Fruit fly (Drosophila melanogaster) whole organism, embryonic: ENCODE data around the gene Chpf.
A peak's percentile ranks its signal among the peaks of the same experiment; 100 is the strongest.

ENCODE experiments used
- CG10959 ChIP-seq: fragments of 200-800 bp; sonication (Bioruptor generic); IDR thresholded peaks from 2 replicates; pipeline ENCODE4 v1.3.6; 2022; ENCODE audit warnings: missing biosample characterization, missing genetic modification characterization
- CG1233 ChIP-seq: fragments of 200-800 bp; sonication (Bioruptor generic); optimal IDR thresholded peaks from 4 replicates; lab custom pipeline; 2018; ENCODE audit warnings: missing biosample characterization, mild to moderate bottlenecking, missing genetic modification characterization
- CG12769 ChIP-seq: fragments of 200-800 bp; sonication (Bioruptor generic); optimal IDR thresholded peaks from 2 replicates; lab custom pipeline; 2019; ENCODE audit warnings: missing biosample characterization, mild to moderate bottlenecking, missing genetic modification characterization, moderate library complexity
- CG13624 ChIP-seq: fragments of 200-800 bp; sonication (Bioruptor generic); optimal IDR thresholded peaks from 2 replicates; lab custom pipeline; 2016; ENCODE audit warnings: missing biosample characterization, missing genetic modification characterization
- CG14667 ChIP-seq: fragments of 200-800 bp; sonication (Bioruptor generic); IDR thresholded peaks from 2 replicates; pipeline ENCODE4 v1.3.6; 2022; ENCODE audit warnings: missing biosample characterization, missing genetic modification characterization
- CG14860 ChIP-seq: fragments of 200-800 bp; sonication (Bioruptor generic); IDR thresholded peaks from 3 replicates; pipeline ENCODE4 v1.3.6; 2022; ENCODE audit warnings: missing biosample characterization, missing genetic modification characterization; ENCODE audit not compliant: partially characterized antibody
- CG1603 ChIP-seq: fragments of 200-800 bp; sonication (Bioruptor generic); optimal IDR thresholded peaks from 2 replicates; lab custom pipeline; 2019; ENCODE audit warnings: missing biosample characterization, mild to moderate bottlenecking, missing genetic modification characterization, moderate library complexity
- CG17328 ChIP-seq: fragments of 200-800 bp; sonication (Bioruptor generic); IDR thresholded peaks from 2 replicates; pipeline ENCODE4 v1.3.6; 2022; ENCODE audit warnings: missing biosample characterization, missing genetic modification characterization
- CG30020 ChIP-seq: fragments of 200-800 bp; optimal IDR thresholded peaks from 2 replicates; lab custom pipeline; 2019; ENCODE audit warnings: missing biosample characterization, mild to moderate bottlenecking, missing genetic modification characterization, moderate library complexity
- CG31441 ChIP-seq: fragments of 200-800 bp; sonication (Bioruptor generic); IDR thresholded peaks from 2 replicates; pipeline ENCODE4 v1.3.6; 2022; ENCODE audit warnings: missing biosample characterization, missing genetic modification characterization
- CG33213 ChIP-seq: fragments of 200-800 bp; sonication (Bioruptor generic); optimal IDR thresholded peaks from 3 replicates; lab custom pipeline; 2016; ENCODE audit warnings: missing biosample characterization, missing genetic modification characterization
- CG34422 ChIP-seq: fragments of 200-800 bp; sonication (Bioruptor generic); IDR thresholded peaks from 3 replicates; pipeline ENCODE4 v1.3.6; 2022; ENCODE audit warnings: missing biosample characterization, missing genetic modification characterization
- CG4730 ChIP-seq: fragments of 200-800 bp; sonication (Bioruptor generic); IDR thresholded peaks from 2 replicates; pipeline ENCODE4 v1.3.6; 2022; ENCODE audit warnings: missing biosample characterization, missing genetic modification characterization
- CG7357 ChIP-seq: fragments of 200-800 bp; sonication (Bioruptor generic); IDR thresholded peaks from 3 replicates; pipeline ENCODE4 v1.3.6; 2022; ENCODE audit warnings: missing biosample characterization, missing genetic modification characterization
- CG8089 ChIP-seq: fragments of 200-800 bp; sonication (Bioruptor generic); optimal IDR thresholded peaks from 3 replicates; lab custom pipeline; 2016; ENCODE audit warnings: missing biosample characterization, missing genetic modification characterization
- CG9797 ChIP-seq: fragments of 200-800 bp; sonication (Bioruptor generic); optimal IDR thresholded peaks from 3 replicates; lab custom pipeline; 2018; ENCODE audit warnings: missing biosample characterization, mild to moderate bottlenecking, missing genetic modification characterization
- Doc3 ChIP-seq: fragments of 200-800 bp; sonication (Bioruptor generic); IDR thresholded peaks from 3 replicates; pipeline ENCODE4 v1.3.6; 2022; ENCODE audit warnings: missing biosample characterization, missing genetic modification characterization; ENCODE audit not compliant: partially characterized antibody
- HLH3B ChIP-seq: fragments of 200-800 bp; sonication (Bioruptor generic); IDR thresholded peaks from 2 replicates; pipeline ENCODE4 v1.3.6; 2022; ENCODE audit warnings: missing biosample characterization, missing genetic modification characterization
- Kr ChIP-seq: fragments of 200-800 bp; sonication (Bioruptor generic); optimal IDR thresholded peaks from 2 replicates; lab custom pipeline; 2017; ENCODE audit warnings: missing biosample characterization, mild to moderate bottlenecking, missing genetic modification characterization
- MESR4 ChIP-seq: fragments of 200-800 bp; sonication (Bioruptor generic); optimal IDR thresholded peaks from 2 replicates; lab custom pipeline; 2018; ENCODE audit warnings: missing biosample characterization, mild to moderate bottlenecking, missing genetic modification characterization, moderate library complexity
- Nf-YC ChIP-seq: fragments of 200-800 bp; optimal IDR thresholded peaks from 3 replicates; lab custom pipeline; 2019; ENCODE audit warnings: missing biosample characterization, mild to moderate bottlenecking, missing genetic modification characterization, moderate library complexity
- Opbp ChIP-seq: fragments of 200-800 bp; sonication (Bioruptor generic); IDR thresholded peaks from 3 replicates; pipeline ENCODE4 v1.3.6; 2022; ENCODE audit warnings: missing biosample characterization, missing genetic modification characterization; ENCODE audit not compliant: partially characterized antibody
- Poxn ChIP-seq: fragments of 200-800 bp; sonication (Bioruptor generic); IDR thresholded peaks from 2 replicates; pipeline ENCODE4 v1.3.6; 2022; ENCODE audit warnings: missing biosample characterization, missing genetic modification characterization
- Side ChIP-seq: fragments of 200-800 bp; sonication (Bioruptor generic); optimal IDR thresholded peaks from 2 replicates; lab custom pipeline; 2016; ENCODE audit warnings: missing biosample characterization, missing genetic modification characterization
- Xbp1 ChIP-seq: fragments of 200-800 bp; sonication (Bioruptor generic); optimal IDR thresholded peaks from 3 replicates; lab custom pipeline; 2016; ENCODE audit warnings: missing biosample characterization, mild to moderate bottlenecking, missing genetic modification characterization
- al ChIP-seq: fragments of 200-800 bp; sonication (Bioruptor generic); IDR thresholded peaks from 2 replicates; pipeline ENCODE4 v1.3.6; 2022; ENCODE audit warnings: missing biosample characterization, missing genetic modification characterization
- bcd ChIP-seq: fragments of 200-800 bp; sonication (Bioruptor generic); optimal IDR thresholded peaks from 2 replicates; lab custom pipeline; 2017; ENCODE audit warnings: missing biosample characterization, mild to moderate bottlenecking, missing genetic modification characterization
- bowl ChIP-seq: fragments of 200-800 bp; sonication (Bioruptor generic); IDR thresholded peaks from 2 replicates; pipeline ENCODE4 v1.3.6; 2022; ENCODE audit warnings: missing biosample characterization, missing genetic modification characterization
- cwo ChIP-seq: fragments of 200-800 bp; sonication (Bioruptor generic); optimal IDR thresholded peaks from 3 replicates; lab custom pipeline; 2017; ENCODE audit warnings: missing biosample characterization, missing genetic modification characterization, mild to moderate bottlenecking, moderate library complexity, missing genetic modification reagents
- dan ChIP-seq: fragments of 200-800 bp; sonication (Bioruptor generic); IDR thresholded peaks from 2 replicates; pipeline ENCODE4 v1.3.6; 2022; ENCODE audit warnings: missing biosample characterization, missing genetic modification characterization
- dimm ChIP-seq: fragments of 200-800 bp; sonication (Bioruptor generic); IDR thresholded peaks from 2 replicates; pipeline ENCODE4 v1.3.6; 2022; ENCODE audit warnings: missing biosample characterization, missing genetic modification characterization
- fru ChIP-seq: fragments of >200 bp; optimal IDR thresholded peaks from 2 replicates; lab custom pipeline; 2017
- gce ChIP-seq: fragments of 200-800 bp; sonication (Bioruptor generic); IDR thresholded peaks from 3 replicates; pipeline ENCODE4 v1.3.6; 2022; ENCODE audit warnings: missing biosample characterization, missing genetic modification characterization
- gt ChIP-seq: fragments of 200-800 bp; sonication (Bioruptor generic); IDR thresholded peaks from 2 replicates; pipeline ENCODE4 v1.3.6; 2022; ENCODE audit warnings: missing biosample characterization, missing genetic modification characterization
- kay ChIP-seq: fragments of 200-800 bp; sonication (Bioruptor generic); optimal IDR thresholded peaks from 2 replicates; lab custom pipeline; 2016; ENCODE audit warnings: missing biosample characterization, missing genetic modification characterization
- lilli ChIP-seq: fragments of 200-800 bp; sonication (Bioruptor generic); optimal IDR thresholded peaks from 3 replicates; lab custom pipeline; 2016; ENCODE audit warnings: missing biosample characterization, missing genetic modification characterization
- pzg ChIP-seq: fragments of 200-800 bp; sonication (Bioruptor generic); optimal IDR thresholded peaks from 3 replicates; lab custom pipeline; 2018; ENCODE audit warnings: missing biosample characterization, mild to moderate bottlenecking, missing genetic modification characterization, moderate library complexity
- sc ChIP-seq, 3 experiments: fragments of >200 bp in 2 of 3; fragments of 200-800 bp in 1 of 3; sonication (Bioruptor generic) in 1 of 3; optimal IDR thresholded peaks; 2 replicates in 2 of 3; 3 replicates in 1 of 3; lab custom pipeline; 2017; ENCODE audit warnings: mild to moderate bottlenecking in 1 of 3, missing biosample characterization in 1 of 3, missing genetic modification characterization in 1 of 3, missing genetic modification reagents in 1 of 3
- seq ChIP-seq: fragments of 200-800 bp; sonication (Bioruptor generic); IDR thresholded peaks from 2 replicates; pipeline ENCODE4 v1.3.6; 2022; ENCODE audit warnings: missing biosample characterization, missing genetic modification characterization
- sima ChIP-seq: fragments of 200-800 bp; sonication (Bioruptor generic); optimal IDR thresholded peaks from 2 replicates; lab custom pipeline; 2016; ENCODE audit warnings: missing biosample characterization, missing genetic modification characterization
- sisA ChIP-seq: fragments of 200-800 bp; sonication (Bioruptor generic); IDR thresholded peaks from 2 replicates; pipeline ENCODE4 v1.3.6; 2022; ENCODE audit warnings: missing biosample characterization, missing genetic modification characterization
- sr ChIP-seq: fragments of 200-800 bp; sonication (Bioruptor generic); IDR thresholded peaks from 3 replicates; pipeline ENCODE4 v1.3.6; 2022; ENCODE audit warnings: missing biosample characterization, missing genetic modification characterization
- stc ChIP-seq: fragments of 200-800 bp; sonication (Bioruptor generic); IDR thresholded peaks from 2 replicates; pipeline ENCODE4 v1.3.6; 2022; ENCODE audit warnings: missing biosample characterization, missing genetic modification characterization
- tap ChIP-seq: fragments of 200-800 bp; optimal IDR thresholded peaks from 3 replicates; lab custom pipeline; 2019; ENCODE audit warnings: missing biosample characterization, mild to moderate bottlenecking, missing genetic modification characterization, moderate library complexity
- tgo ChIP-seq: fragments of 200-800 bp; sonication (Bioruptor generic); IDR thresholded peaks from 3 replicates; pipeline ENCODE4 v1.3.6; 2022; ENCODE audit warnings: missing biosample characterization, missing genetic modification characterization
- tll ChIP-seq, 2 experiments: fragments of 200-800 bp in 1 of 2; fragments of >200 bp in 1 of 2; sonication (Bioruptor generic) in 1 of 2; optimal IDR thresholded peaks; 2 replicates each; lab custom pipeline; 2017 to 2019; ENCODE audit warnings: missing biosample characterization in 2 of 2, missing genetic modification characterization in 2 of 2, mild to moderate bottlenecking in 1 of 2, moderate library complexity in 1 of 2
- twi ChIP-seq: fragments of 200-800 bp; optimal IDR thresholded peaks from 2 replicates; lab custom pipeline; 2019; ENCODE audit warnings: missing biosample characterization, mild to moderate bottlenecking, missing genetic modification characterization, moderate library complexity
- vfl ChIP-seq: fragments of 200-800 bp; sonication (Bioruptor generic); optimal IDR thresholded peaks from 2 replicates; lab custom pipeline; 2016; ENCODE audit warnings: missing biosample characterization, missing genetic modification characterization

The Chpf gene

dm6 chrX:13136939-13137697, 24.9 kb upstream of the Chpf start (continued):
- TF ChIP-seq Nf-YC (tag; lab: Kevin White, UChicago): peak; percentile 27
- no peak for TF ChIP-seq twi (tag; lab: Kevin White, UChicago)
- peak; percentile 68; the same call in 2 of the 3 replicates for TF ChIP-seq CG34422 (GFP tag; lab: Robert Waterston, UW)
- peak; percentile 79 for TF ChIP-seq sisA (GFP tag; lab: Robert Waterston, UW)
- no peak for TF ChIP-seq Opbp (GFP tag; lab: Robert Waterston, UW)
- no peak for TF ChIP-seq Poxn
- no peak for TF ChIP-seq pzg
- peak; percentile 69 for TF ChIP-seq stc

- no peak for TF ChIP-seq CG13624 (GFP tag; lab: Kevin White, UChicago)
- TF ChIP-seq Doc3 (GFP tag; lab: Robert Waterston, UW): no peak
- TF ChIP-seq CG1603 (tag; lab: Kevin White, UChicago): peak; percentile 74
- TF ChIP-seq CG12769 (tag; lab: Kevin White, UChicago): peak; percentile 39
- TF ChIP-seq CG10959 (GFP tag; lab: Robert Waterston, UW): 0 out of 2 replicates have a peak, but pooled peaks have one; percentile 18
- TF ChIP-seq tgo (GFP tag; lab: Robert Waterston, UW): peak; percentile 60; the same call in 2 of the 3 replicates
- 0 out of 2 replicates have a peak, but pooled peaks have one; percentile 33 for TF ChIP-seq seq (GFP tag; lab: Robert Waterston, UW)
- TF ChIP-seq dimm (GFP tag; lab: Robert Waterston, UW): 0 out of 2 replicates have a peak, but pooled peaks have one; percentile 10
- TF ChIP-seq vfl (GFP tag; lab: Kevin White, UChicago): no peak
- 0 out of 3 replicates have a peak, but pooled peaks have one; percentile 55 for TF ChIP-seq gce (GFP tag; lab: Robert Waterston, UW)
- TF ChIP-seq Side (GFP tag; lab: Kevin White, UChicago): peak; percentile 21
- TF ChIP-seq cwo (GFP tag; lab: Kevin White, UChicago): peak; percentile 39
- TF ChIP-seq fru (lab: Kevin White, UChicago): no peak
- TF ChIP-seq dan (GFP tag; lab: Robert Waterston, UW): 0 out of 2 replicates have a peak, but pooled peaks have one; percentile 16
- TF ChIP-seq CG30020 (tag; lab: Kevin White, UChicago): no peak
- no peak for TF ChIP-seq sima (GFP tag; lab: Kevin White, UChicago)
- TF ChIP-seq CG7357 (GFP tag; lab: Robert Waterston, UW): no peak
- TF ChIP-seq CG1233 (GFP tag; lab: Kevin White, UChicago): peak; percentile 18
- peak; percentile 69 for TF ChIP-seq Xbp1
- TF ChIP-seq CG14860 (GFP tag; lab: Robert Waterston, UW): no peak
- peak; percentile 64 for TF ChIP-seq CG17328 (GFP tag; lab: Robert Waterston, UW)
- no peak for TF ChIP-seq bowl (GFP tag; lab: Robert Waterston, UW)
- peak; percentile 52 for TF ChIP-seq bcd (GFP tag; lab: Kevin White, UChicago)
- TF ChIP-seq lilli (GFP tag; lab: Kevin White, UChicago): peak; percentile 37
- no peak for TF ChIP-seq al (GFP tag; lab: Robert Waterston, UW)
- TF ChIP-seq CG9797: no peak
- no peak for TF ChIP-seq tll (GFP tag; optimal IDR thresholded peaks at IDR 0.05; lab: Kevin White, UChicago)
- peak; percentile 62 for TF ChIP-seq CG31441
- TF ChIP-seq kay (GFP tag; lab: Kevin White, UChicago): peak; percentile 19
- TF ChIP-seq sr (GFP tag; lab: Robert Waterston, UW): 0 out of 3 replicates have a peak, but pooled peaks have one; percentile 33
- peak; percentile 34; the same call in 1 of the 2 replicates for TF ChIP-seq CG4730 (GFP tag; lab: Robert Waterston, UW)
- no peak for TF ChIP-seq MESR4 (GFP tag; lab: Kevin White, UChicago)
- no peak for TF ChIP-seq sc (optimal IDR thresholded peaks at IDR 0.05; lab: Kevin White, UChicago)
- no peak for TF ChIP-seq sc (GFP tag; optimal IDR thresholded peaks at IDR 0.05; lab: Kevin White, UChicago)
- no peak for TF ChIP-seq Kr (GFP tag; lab: Kevin White, UChicago)
- peak; percentile 71 for TF ChIP-seq HLH3B (GFP tag; lab: Robert Waterston, UW)
- TF ChIP-seq tap (tag; lab: Kevin White, UChicago): peak; percentile 42
- no peak for TF ChIP-seq CG14667
- no peak for TF ChIP-seq gt
- TF ChIP-seq CG33213 (GFP tag; lab: Kevin White, UChicago): peak; percentile 46
- peak; percentile 15 for TF ChIP-seq CG8089 (GFP tag; lab: Kevin White, UChicago)
These were observed 23.4 kb upstream of the Chpf start for dm6 chrX:13135702-13136101.
